Worm (Caenorhabditis elegans): ENCODE measurements around the gene nep-18.

ce11 chrII:2526887-2527286 lies 37.0 kb downstream of the nep-18 start:
- TF ChIP-seq ama-1 (optimal IDR thresholded peaks at IDR 0.05) (no peak), ets-7 (tag; optimal IDR thresholded peaks at IDR 0.05) (no peak), B0310.2 (tag; optimal IDR thresholded peaks at IDR 0.05) (no peak), ceh-13 (GFP tag; optimal IDR thresholded peaks at IDR 0.05) (no peak), flt-1 (GFP tag; IDR thresholded peaks at IDR 0.05) (no peak), tra-4 (tag; optimal IDR thresholded peaks at IDR 0.05) (no peak), aly-1 (tag; optimal IDR thresholded peaks at IDR 0.05) (no peak)
